Fruit fly (Drosophila melanogaster) whole organism, embryonic: ENCODE results near the gene MTPAP.

Experiments
- Atf6 ChIP-seq: fragments of 200-800 bp; sonication (Bioruptor generic); IDR thresholded peaks from 2 replicates; pipeline ENCODE4 v1.3.6; 2022; ENCODE audit warnings: missing biosample characterization, missing genetic modification characterization
- CG10959 ChIP-seq: fragments of 200-800 bp; sonication (Bioruptor generic); IDR thresholded peaks from 2 replicates; pipeline ENCODE4 v1.3.6; 2022; ENCODE audit warnings: missing biosample characterization, missing genetic modification characterization
- CG11398 ChIP-seq: fragments of 200-800 bp; sonication (Bioruptor generic); optimal IDR thresholded peaks from 2 replicates; lab custom pipeline; 2016; ENCODE audit warnings: missing biosample characterization, missing genetic modification characterization
- CG11696 ChIP-seq: fragments of 200-800 bp; sonication (Bioruptor generic); IDR thresholded peaks from 2 replicates; pipeline ENCODE4 v1.3.6; 2022; ENCODE audit warnings: missing biosample characterization, missing genetic modification characterization
- CG12071 ChIP-seq: fragments of 200-800 bp; sonication (Bioruptor generic); optimal IDR thresholded peaks from 3 replicates; lab custom pipeline; 2018; ENCODE audit warnings: missing biosample characterization, mild to moderate bottlenecking, missing genetic modification characterization
- CG12104 ChIP-seq: fragments of 200-800 bp; sonication (Bioruptor generic); optimal IDR thresholded peaks from 3 replicates; lab custom pipeline; 2016; ENCODE audit warnings: missing biosample characterization, missing genetic modification characterization
- CG1233 ChIP-seq: fragments of 200-800 bp; sonication (Bioruptor generic); optimal IDR thresholded peaks from 4 replicates; lab custom pipeline; 2018; ENCODE audit warnings: missing biosample characterization, mild to moderate bottlenecking, missing genetic modification characterization
- CG13296 ChIP-seq: fragments of 200-800 bp; sonication (Bioruptor generic); optimal IDR thresholded peaks from 3 replicates; lab custom pipeline; 2018; ENCODE audit warnings: missing biosample characterization, mild to moderate bottlenecking, missing genetic modification characterization
- CG14667 ChIP-seq: fragments of 200-800 bp; sonication (Bioruptor generic); IDR thresholded peaks from 2 replicates; pipeline ENCODE4 v1.3.6; 2022; ENCODE audit warnings: missing biosample characterization, missing genetic modification characterization
- CG15011 ChIP-seq: fragments of 200-800 bp; sonication (Bioruptor generic); optimal IDR thresholded peaks from 3 replicates; lab custom pipeline; 2018; ENCODE audit warnings: missing biosample characterization, mild to moderate bottlenecking, missing genetic modification characterization
- CG1602 ChIP-seq: fragments of 200-800 bp; sonication (Bioruptor generic); optimal IDR thresholded peaks from 3 replicates; lab custom pipeline; 2016; ENCODE audit warnings: missing biosample characterization, missing genetic modification characterization
- CG17912 ChIP-seq: fragments of 200-800 bp; sonication (Bioruptor generic); optimal IDR thresholded peaks from 2 replicates; lab custom pipeline; 2018; ENCODE audit warnings: missing biosample characterization, mild to moderate bottlenecking, missing genetic modification characterization
- CG1792 ChIP-seq: fragments of 200-800 bp; sonication (Bioruptor generic); optimal IDR thresholded peaks from 2 replicates; lab custom pipeline; 2016; ENCODE audit warnings: missing biosample characterization, missing genetic modification characterization
- CG2199 ChIP-seq: fragments of 200-800 bp; sonication (Bioruptor generic); IDR thresholded peaks from 3 replicates; pipeline ENCODE4 v1.3.6; 2022; ENCODE audit warnings: missing biosample characterization, missing genetic modification characterization
- CG3163 ChIP-seq: fragments of 200-800 bp; sonication (Bioruptor generic); optimal IDR thresholded peaks from 3 replicates; lab custom pipeline; 2016; ENCODE audit warnings: missing biosample characterization, missing genetic modification characterization
- CG32767 ChIP-seq: fragments of 200-800 bp; sonication (Bioruptor generic); IDR thresholded peaks from 2 replicates; pipeline ENCODE4 v1.3.6; 2022; ENCODE audit warnings: missing biosample characterization, missing genetic modification characterization
- CG33213 ChIP-seq: fragments of 200-800 bp; sonication (Bioruptor generic); optimal IDR thresholded peaks from 3 replicates; lab custom pipeline; 2016; ENCODE audit warnings: missing biosample characterization, missing genetic modification characterization
- CG6854 ChIP-seq: fragments of 200-800 bp; sonication (Bioruptor generic); optimal IDR thresholded peaks from 3 replicates; lab custom pipeline; 2017; ENCODE audit warnings: missing biosample characterization, mild to moderate bottlenecking, missing genetic modification characterization
- CG7372 ChIP-seq: fragments of 200-800 bp; sonication (Bioruptor generic); IDR thresholded peaks from 2 replicates; pipeline ENCODE4 v1.3.6; 2022; ENCODE audit warnings: missing biosample characterization, missing genetic modification characterization
- D ChIP-seq, 2 experiments: fragments of 200-800 bp in 1 of 2; fragments of >200 bp in 1 of 2; sonication (Bioruptor generic) in 1 of 2; optimal IDR thresholded peaks; 2 replicates in 1 of 2; 3 replicates in 1 of 2; lab custom pipeline; 2017; ENCODE audit warnings: mild to moderate bottlenecking in 1 of 2, missing biosample characterization in 1 of 2, missing genetic modification characterization in 1 of 2, missing genetic modification reagents in 1 of 2
- Drgx ChIP-seq: fragments of 200-800 bp; sonication (Bioruptor generic); IDR thresholded peaks from 2 replicates; pipeline ENCODE4 v1.3.6; 2022; ENCODE audit warnings: missing biosample characterization, missing genetic modification characterization
- Fer2 ChIP-seq: fragments of 200-800 bp; sonication (Bioruptor generic); optimal IDR thresholded peaks from 2 replicates; lab custom pipeline; 2018; ENCODE audit warnings: missing biosample characterization, mild to moderate bottlenecking, missing genetic modification characterization, moderate library complexity
- H15 ChIP-seq: fragments of 200-800 bp; sonication (Bioruptor generic); IDR thresholded peaks from 3 replicates; pipeline ENCODE4 v1.3.6; 2022; ENCODE audit warnings: missing biosample characterization, missing genetic modification characterization
- Hey ChIP-seq: fragments of 200-800 bp; sonication (Bioruptor generic); optimal IDR thresholded peaks from 3 replicates; lab custom pipeline; 2018; ENCODE audit warnings: missing biosample characterization, mild to moderate bottlenecking, missing genetic modification characterization
- MESR4 ChIP-seq: fragments of 200-800 bp; sonication (Bioruptor generic); optimal IDR thresholded peaks from 2 replicates; lab custom pipeline; 2018; ENCODE audit warnings: missing biosample characterization, mild to moderate bottlenecking, missing genetic modification characterization, moderate library complexity
- PHDP ChIP-seq: fragments of 200-800 bp; sonication (Bioruptor generic); optimal IDR thresholded peaks from 3 replicates; lab custom pipeline; 2018; ENCODE audit warnings: missing biosample characterization, mild to moderate bottlenecking, missing genetic modification characterization, moderate library complexity
- TFAM ChIP-seq: fragments of 200-800 bp; sonication (Bioruptor generic); optimal IDR thresholded peaks from 2 replicates; lab custom pipeline; 2017; ENCODE audit warnings: missing biosample characterization, missing genetic modification characterization, inconsistent platforms
- ap ChIP-seq: fragments of 200-800 bp; sonication (Bioruptor generic); IDR thresholded peaks from 2 replicates; pipeline ENCODE4 v1.3.6; 2022; ENCODE audit warnings: missing biosample characterization, missing genetic modification characterization
- croc ChIP-seq: fragments of 200-800 bp; sonication (Bioruptor generic); conservative IDR thresholded peaks from 3 replicates; pipeline ENCODE4 v1.3.6; 2022; ENCODE audit warnings: missing biosample characterization, missing genetic modification characterization
- ewg ChIP-seq: fragments of 200-800 bp; sonication (Bioruptor generic); optimal IDR thresholded peaks from 3 replicates; lab custom pipeline; 2017; ENCODE audit warnings: mild to moderate bottlenecking, missing biosample characterization, missing genetic modification reagents, missing genetic modification characterization
- fd102C ChIP-seq: fragments of 200-800 bp; sonication (Bioruptor generic); optimal IDR thresholded peaks from 2 replicates; lab custom pipeline; 2018; ENCODE audit warnings: missing biosample characterization, mild to moderate bottlenecking, missing genetic modification characterization, moderate library complexity
- ham ChIP-seq: fragments of 200-800 bp; sonication (Bioruptor generic); IDR thresholded peaks from 2 replicates; pipeline ENCODE4 v1.3.6; 2022; ENCODE audit warnings: missing biosample characterization, missing genetic modification characterization
- insv ChIP-seq, 2 experiments: fragments of 200-800 bp; sonication (Bioruptor generic); optimal IDR thresholded peaks; 3 replicates each; lab custom pipeline; 2016 to 2018; ENCODE audit warnings: missing biosample characterization in 2 of 2, missing genetic modification characterization in 2 of 2
- kah ChIP-seq: fragments of 200-800 bp; sonication (Bioruptor generic); optimal IDR thresholded peaks from 2 replicates; lab custom pipeline; 2018; ENCODE audit warnings: missing biosample characterization, mild to moderate bottlenecking, missing genetic modification characterization
- kni ChIP-seq: fragments of 200-800 bp; sonication (Bioruptor generic); optimal IDR thresholded peaks from 3 replicates; lab custom pipeline; 2017; ENCODE audit warnings: mild to moderate bottlenecking, missing biosample characterization, missing genetic modification reagents, missing genetic modification characterization
- lbe ChIP-seq: fragments of 200-800 bp; sonication (Bioruptor generic); optimal IDR thresholded peaks from 2 replicates; lab custom pipeline; 2016; ENCODE audit warnings: missing biosample characterization, mild to moderate bottlenecking, missing genetic modification characterization
- nmo ChIP-seq: fragments of 200-800 bp; sonication (Bioruptor generic); optimal IDR thresholded peaks from 2 replicates; lab custom pipeline; 2018; ENCODE audit warnings: missing biosample characterization, mild to moderate bottlenecking, missing genetic modification characterization, moderate library complexity
- odd ChIP-seq: fragments of 200-800 bp; sonication (Bioruptor generic); optimal IDR thresholded peaks from 2 replicates; lab custom pipeline; 2017; ENCODE audit warnings: missing biosample characterization, mild to moderate bottlenecking, missing genetic modification characterization
- onecut ChIP-seq: fragments of 200-800 bp; sonication (Bioruptor generic); IDR thresholded peaks from 2 replicates; pipeline ENCODE4 v1.3.6; 2022; ENCODE audit warnings: missing biosample characterization, missing genetic modification characterization
- otp ChIP-seq: fragments of 200-800 bp; sonication (Bioruptor generic); IDR thresholded peaks from 3 replicates; pipeline ENCODE4, ENCODE4 v1.3.6; 2022; ENCODE audit warnings: missing biosample characterization, missing genetic modification characterization
- ro ChIP-seq: fragments of 200-800 bp; sonication (Bioruptor generic); IDR thresholded peaks from 2 replicates; pipeline ENCODE4 v1.3.6; 2022; ENCODE audit warnings: missing biosample characterization, missing genetic modification characterization
- schlank ChIP-seq: fragments of 200-800 bp; sonication (Bioruptor generic); optimal IDR thresholded peaks from 2 replicates; lab custom pipeline; 2018; ENCODE audit warnings: missing biosample characterization, mild to moderate bottlenecking, missing genetic modification characterization
- sd ChIP-seq: fragments of 200-800 bp; sonication (Bioruptor generic); optimal IDR thresholded peaks from 3 replicates; lab custom pipeline; 2018; ENCODE audit warnings: missing biosample characterization, mild to moderate bottlenecking, missing genetic modification characterization, moderate library complexity
- sens ChIP-seq: fragments of 200-800 bp; sonication (Bioruptor generic); peaks from one replicate; lab custom pipeline; 2016; ENCODE audit warnings: missing biosample characterization, missing genetic modification characterization
- seq ChIP-seq: fragments of 200-800 bp; sonication (Bioruptor generic); IDR thresholded peaks from 2 replicates; pipeline ENCODE4 v1.3.6; 2022; ENCODE audit warnings: missing biosample characterization, missing genetic modification characterization
- sim ChIP-seq: fragments of 200-800 bp; sonication (Bioruptor generic); IDR thresholded peaks from 2 replicates; pipeline ENCODE4 v1.3.6; 2022; ENCODE audit warnings: missing biosample characterization, missing genetic modification characterization
- tap ChIP-seq: fragments of 200-800 bp; optimal IDR thresholded peaks from 3 replicates; lab custom pipeline; 2019; ENCODE audit warnings: missing biosample characterization, mild to moderate bottlenecking, missing genetic modification characterization, moderate library complexity
- tgo ChIP-seq: fragments of 200-800 bp; sonication (Bioruptor generic); IDR thresholded peaks from 3 replicates; pipeline ENCODE4 v1.3.6; 2022; ENCODE audit warnings: missing biosample characterization, missing genetic modification characterization
- tna ChIP-seq: fragments of 200-800 bp; sonication (Bioruptor generic); IDR thresholded peaks from 2 replicates; pipeline ENCODE4 v1.3.6; 2022; ENCODE audit warnings: missing biosample characterization, missing genetic modification characterization; ENCODE audit not compliant: partially characterized antibody

MTPAP gene

dm6 chrX:1398455-1399055 lies 49.4 kb upstream of the MTPAP start (continued):
- TF ChIP-seq D (optimal IDR thresholded peaks at IDR 0.05; lab: Kevin White, UChicago) (no peak), D (GFP tag; optimal IDR thresholded peaks at IDR 0.05; lab: Kevin White, UChicago) (peak; percentile 58), CG7372 (GFP tag; lab: Robert Waterston, UW) (peak; percentile 62), ro (GFP tag; lab: Robert Waterston, UW) (peak; percentile 24; the same call in 1 of the 2 replicates), tgo (GFP tag; lab: Robert Waterston, UW) (peak; percentile 72), kni (no peak), CG1602 (GFP tag; lab: Kevin White, UChicago) (peak; percentile 55), CG6854 (GFP tag; lab: Kevin White, UChicago) (peak; percentile 32), sens (GFP tag; lab: Kevin White, UChicago) (peak; percentile 85), CG12104 (GFP tag; lab: Kevin White, UChicago) (peak; percentile 40), CG2199 (GFP tag; lab: Robert Waterston, UW) (no peak), CG1792 (no peak), CG1233 (GFP tag; lab: Kevin White, UChicago) (peak; percentile 55), CG3163 (GFP tag; lab: Kevin White, UChicago) (no peak), onecut (GFP tag; lab: Robert Waterston, UW) (peak; percentile 45; the same call in 1 of the 2 replicates), PHDP (tag; lab: Kevin White, UChicago) (peak; percentile 59), croc (GFP tag; lab: Robert Waterston, UW) (peak; percentile 57), tna (GFP tag; lab: Robert Waterston, UW) (no peak), tap (peak; percentile 49), CG11696 (peak; percentile 50; the same call in 1 of the 2 replicates), insv (GFP tag; optimal IDR thresholded peaks at IDR 0.05; lab: Kevin White, UChicago) (no peak), kah (GFP tag; lab: Kevin White, UChicago) (no peak), CG32767 (GFP tag; lab: Robert Waterston, UW) (peak; percentile 63; the same call in 1 of the 2 replicates), nmo (GFP tag; lab: Kevin White, UChicago) (peak; percentile 73), CG13296 (peak; percentile 44), lbe (GFP tag; lab: Kevin White, UChicago) (peak; percentile 53), odd (GFP tag; lab: Kevin White, UChicago) (peak; percentile 39), Fer2 (tag; lab: Kevin White, UChicago) (no peak), ham (GFP tag; lab: Robert Waterston, UW) (peak; percentile 26; the same call in 1 of the 2 replicates), CG15011 (GFP tag; lab: Kevin White, UChicago) (peak; percentile 41), Hey (no peak), CG11398 (GFP tag; lab: Kevin White, UChicago) (peak; percentile 30), Drgx (GFP tag; lab: Robert Waterston, UW) (peak; percentile 72), CG12071 (GFP tag; lab: Kevin White, UChicago) (peak; percentile 36), Atf6 (peak; percentile 63; the same call in 1 of the 2 replicates), CG10959 (GFP tag; lab: Robert Waterston, UW) (no peak), ap (GFP tag; lab: Robert Waterston, UW) (peak; percentile 31; the same call in 1 of the 2 replicates), schlank (tag; lab: Kevin White, UChicago) (peak; percentile 12), otp (GFP tag; lab: Robert Waterston, UW) (peak; percentile 62; the same call in 2 of the 3 replicates), CG33213 (GFP tag; lab: Kevin White, UChicago) (peak; percentile 17), H15 (peak; percentile 52; the same call in 1 of the 3 replicates), fd102C (no peak), sd (tag; lab: Kevin White, UChicago) (no peak), CG14667 (GFP tag; lab: Robert Waterston, UW) (0 out of 2 replicates have a peak, but pooled peaks have one; percentile 44), MESR4 (GFP tag; lab: Kevin White, UChicago) (no peak), sim (no peak), TFAM (GFP tag; lab: Kevin White, UChicago) (no peak), CG17912 (GFP tag; lab: Kevin White, UChicago) (no peak), seq (GFP tag; lab: Robert Waterston, UW) (peak; percentile 56; the same call in 1 of the 2 replicates), ewg (peak; percentile 30)
